Worm (Caenorhabditis elegans) whole organism, L1 larva: ENCODE measurements around the gene C45G9.11.

Source experiments
- C34B4.2 ChIP-seq: sonication (generic microtip); optimal IDR thresholded peaks from 2 replicates; lab custom pipeline; 2017; ENCODE audit warnings: mild to moderate bottlenecking, missing genetic modification characterization, missing compliant biosample characterization
- F16B12.6 ChIP-seq: fragments of 150-350 bp; optimal IDR thresholded peaks from 2 replicates; lab custom pipeline; 2014; ENCODE audit warnings: missing biosample characterization, missing genetic modification characterization
- Y116A8C.19 ChIP-seq: sonication (generic microtip); optimal IDR thresholded peaks from 2 replicates; lab custom pipeline; 2016; ENCODE audit warnings: missing compliant biosample characterization, missing genetic modification characterization, borderline replicate concordance
- blmp-1 ChIP-seq: fragments of 150-350 bp; optimal IDR thresholded peaks from 2 replicates; lab custom pipeline; 2014; ENCODE audit warnings: missing biosample characterization, missing genetic modification characterization
- ceh-63 ChIP-seq: fragments of 200-800 bp; sonication (Bioruptor generic); optimal IDR thresholded peaks from 2 replicates; lab custom pipeline; 2018; ENCODE audit warnings: mild to moderate bottlenecking, missing genetic modification characterization, missing compliant biosample characterization
- ceh-88 ChIP-seq: fragments of 200-800 bp; sonication (Bioruptor generic); IDR thresholded peaks from 2 replicates; pipeline ENCODE4 v1.3.6; 2022; ENCODE audit warnings: missing genetic modification characterization, missing compliant biosample characterization
- ces-1 ChIP-seq: fragments of 150-350 bp; optimal IDR thresholded peaks from 2 replicates; lab custom pipeline; 2014; ENCODE audit warnings: missing biosample characterization, missing genetic modification reagents, missing genetic modification characterization
- dsc-1 ChIP-seq: sonication (generic microtip); optimal IDR thresholded peaks from 2 replicates; lab custom pipeline; 2016; ENCODE audit warnings: mild to moderate bottlenecking, missing genetic modification characterization, missing compliant biosample characterization
- efl-3 ChIP-seq: fragments of 200-800 bp; sonication (Bioruptor generic); optimal IDR thresholded peaks from 2 replicates; lab custom pipeline; 2018; ENCODE audit warnings: mild to moderate bottlenecking, missing genetic modification characterization, missing compliant biosample characterization
- elt-2 ChIP-seq: sonication (generic microtip); optimal IDR thresholded peaks from 2 replicates; lab custom pipeline; 2016; ENCODE audit warnings: missing genetic modification characterization, mild to moderate bottlenecking, inconsistent platforms, missing compliant biosample characterization, missing genetic modification reagents
- ets-5 ChIP-seq: fragments of 200-800 bp; sonication (Bioruptor generic); IDR thresholded peaks from 2 replicates; pipeline ENCODE4 v1.3.6; 2022; ENCODE audit warnings: missing genetic modification characterization, missing compliant biosample characterization
- fkh-10 ChIP-seq: sonication (generic microtip); optimal IDR thresholded peaks from 2 replicates; lab custom pipeline; 2017; ENCODE audit warnings: missing biosample characterization, missing genetic modification reagents, missing genetic modification characterization
- fos-1 ChIP-seq: fragments of 150-350 bp; optimal IDR thresholded peaks from 2 replicates; lab custom pipeline; 2014; ENCODE audit warnings: missing biosample characterization, missing genetic modification characterization
- grh-1 ChIP-seq: fragments of 200-800 bp; sonication (Bioruptor generic); IDR thresholded peaks from 2 replicates; pipeline ENCODE4 v1.3.6; 2022; ENCODE audit warnings: missing genetic modification reagents, missing genetic modification characterization, missing compliant biosample characterization
- hlh-17 ChIP-seq: fragments of 200-800 bp; sonication (Bioruptor generic); optimal IDR thresholded peaks from 2 replicates; lab custom pipeline; 2018; ENCODE audit warnings: missing genetic modification characterization, mild to moderate bottlenecking, missing compliant biosample characterization, moderate library complexity, borderline replicate concordance
- jun-1 ChIP-seq: fragments of 150-350 bp; optimal IDR thresholded peaks from 2 replicates; lab custom pipeline; 2014; ENCODE audit warnings: missing biosample characterization, missing genetic modification reagents, missing genetic modification characterization
- lin-14 ChIP-seq: fragments of 200-800 bp; sonication (Bioruptor generic); optimal IDR thresholded peaks from 2 replicates; lab custom pipeline; 2018; ENCODE audit warnings: mild to moderate bottlenecking, missing genetic modification characterization, moderate library complexity, missing compliant biosample characterization
- lin-15B ChIP-seq: fragments of 150-350 bp; sonication (generic microtip); optimal IDR thresholded peaks from 3 replicates; lab custom pipeline; 2014; ENCODE audit warnings: missing biosample characterization, missing genetic modification characterization
- mep-1 ChIP-seq: fragments of 150-350 bp; optimal IDR thresholded peaks from 2 replicates; lab custom pipeline; 2014; ENCODE audit warnings: missing biosample characterization, missing genetic modification characterization
- nhr-12 ChIP-seq: sonication (generic microtip); optimal IDR thresholded peaks from 2 replicates; lab custom pipeline; 2017; ENCODE audit warnings: missing biosample characterization, missing genetic modification characterization
- nhr-28 ChIP-seq: fragments of 150-350 bp; optimal IDR thresholded peaks from 2 replicates; lab custom pipeline; 2014; ENCODE audit warnings: missing biosample characterization, missing genetic modification characterization
- nhr-77 ChIP-seq: fragments of 150-350 bp; optimal IDR thresholded peaks from 2 replicates; lab custom pipeline; 2014; ENCODE audit warnings: missing biosample characterization, missing genetic modification characterization
- nhr-84 ChIP-seq: sonication (generic microtip); optimal IDR thresholded peaks from 2 replicates; lab custom pipeline; 2017; ENCODE audit warnings: missing biosample characterization, missing genetic modification characterization
- nhr-85 ChIP-seq: sonication (generic microtip); peaks from one replicate; lab custom pipeline; 2016; ENCODE audit warnings: missing genetic modification characterization, inconsistent platforms, missing compliant biosample characterization
- pag-3 ChIP-seq: sonication (generic microtip); optimal IDR thresholded peaks from 2 replicates; lab custom pipeline; 2017; ENCODE audit warnings: missing genetic modification characterization, mild to moderate bottlenecking, missing compliant biosample characterization, antibody characterized with exemption, borderline replicate concordance; ENCODE audit not compliant: insufficient read depth
- pax-3 ChIP-seq: fragments of 200-800 bp; sonication (Bioruptor generic); optimal IDR thresholded peaks from 2 replicates; lab custom pipeline; 2018; ENCODE audit warnings: mild to moderate bottlenecking, missing genetic modification characterization, moderate library complexity, missing compliant biosample characterization
- pqm-1 ChIP-seq: sonication (generic microtip); optimal IDR thresholded peaks from 3 replicates; lab custom pipeline; 2017; ENCODE audit warnings: missing biosample characterization, missing genetic modification characterization
- skn-1 ChIP-seq: fragments of 150-350 bp; optimal IDR thresholded peaks from 2 replicates; lab custom pipeline; 2014; ENCODE audit warnings: missing biosample characterization, missing genetic modification characterization
- snu-23 ChIP-seq: sonication (generic microtip); optimal IDR thresholded peaks from 2 replicates; lab custom pipeline; 2016; ENCODE audit warnings: missing genetic modification characterization, missing compliant biosample characterization
- sox-4 ChIP-seq: sonication (generic microtip); optimal IDR thresholded peaks from 2 replicates; lab custom pipeline; 2016; ENCODE audit warnings: missing genetic modification characterization, missing compliant biosample characterization
- sptf-1 ChIP-seq: fragments of 150-350 bp; optimal IDR thresholded peaks from 2 replicates; lab custom pipeline; 2014; ENCODE audit warnings: missing biosample characterization, missing genetic modification characterization
- tlp-1 ChIP-seq: fragments of 150-350 bp; optimal IDR thresholded peaks from 2 replicates; lab custom pipeline; 2014; ENCODE audit warnings: missing biosample characterization, missing genetic modification characterization
- unc-98 ChIP-seq: fragments of 200-800 bp; sonication (Bioruptor generic); IDR thresholded peaks from 2 replicates; pipeline ENCODE4 v1.3.6; 2022; ENCODE audit warnings: missing genetic modification characterization, missing compliant biosample characterization
- vab-15 ChIP-seq: sonication (generic microtip); optimal IDR thresholded peaks from 2 replicates; lab custom pipeline; 2017; ENCODE audit warnings: missing genotype, mild to moderate bottlenecking, missing genetic modification characterization, missing compliant biosample characterization
- xbp-1 ChIP-seq: sonication (generic microtip); optimal IDR thresholded peaks from 2 replicates; lab custom pipeline; 2016; ENCODE audit warnings: missing genetic modification characterization, missing compliant biosample characterization
- ztf-11 ChIP-seq, 2 experiments: sonication (generic microtip); optimal IDR thresholded peaks; 2 replicates each; lab custom pipeline; 2016 to 2017; ENCODE audit warnings: missing genetic modification characterization in 2 of 2, missing biosample characterization in 1 of 2, missing compliant biosample characterization in 1 of 2
- ztf-4 ChIP-seq: fragments of 150-350 bp; optimal IDR thresholded peaks from 2 replicates; lab custom pipeline; 2014; ENCODE audit warnings: missing biosample characterization, missing genetic modification characterization

The C45G9.11 gene

DNA sequence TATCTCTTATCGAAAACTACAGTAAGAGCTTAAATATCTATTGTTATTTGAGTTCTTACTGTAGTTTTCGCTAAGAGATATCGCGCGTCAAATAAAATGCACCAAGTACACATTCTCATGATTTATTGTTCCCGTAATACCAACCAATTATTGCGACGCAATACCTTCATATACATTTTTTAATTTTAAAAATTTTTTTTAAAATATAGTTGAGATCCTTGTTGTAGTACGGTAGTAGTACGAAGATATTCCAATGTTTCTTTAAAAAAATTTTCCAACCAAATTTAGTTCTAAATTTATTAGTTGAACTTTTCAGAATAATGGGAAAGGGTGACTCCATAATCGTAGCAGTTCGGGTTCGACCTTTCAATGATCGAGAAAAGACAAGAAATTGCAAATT lies 37.9 kb downstream of the C45G9.11 start, which contains the start of gene klp-6:
klp-6 (plus strand) TSS at position 301 of the 400 bp plus-strand sequence.
- TF ChIP-seq unc-98 (GFP tag; lab: Robert Waterston, UW) (no peak), tlp-1 (tag; lab: Kevin White, UChicago) (no peak), pqm-1 (tag; lab: Kevin White, UChicago) (no peak), ztf-4 (tag; lab: Kevin White, UChicago) (no peak), pag-3 (tag; lab: Kevin White, UChicago) (no peak), vab-15 (no peak), nhr-84 (tag; lab: Kevin White, UChicago) (no peak), efl-3 (GFP tag; lab: Kevin White, UChicago) (no peak), dsc-1 (tag; lab: Kevin White, UChicago) (no peak), nhr-28 (tag; lab: Kevin White, UChicago) (no peak), ztf-11 (tag; optimal IDR thresholded peaks at IDR 0.05; lab: Kevin White, UChicago) (no peak), hlh-17 (GFP tag; lab: Kevin White, UChicago) (no peak), mep-1 (no peak), snu-23 (no peak)

DNA sequence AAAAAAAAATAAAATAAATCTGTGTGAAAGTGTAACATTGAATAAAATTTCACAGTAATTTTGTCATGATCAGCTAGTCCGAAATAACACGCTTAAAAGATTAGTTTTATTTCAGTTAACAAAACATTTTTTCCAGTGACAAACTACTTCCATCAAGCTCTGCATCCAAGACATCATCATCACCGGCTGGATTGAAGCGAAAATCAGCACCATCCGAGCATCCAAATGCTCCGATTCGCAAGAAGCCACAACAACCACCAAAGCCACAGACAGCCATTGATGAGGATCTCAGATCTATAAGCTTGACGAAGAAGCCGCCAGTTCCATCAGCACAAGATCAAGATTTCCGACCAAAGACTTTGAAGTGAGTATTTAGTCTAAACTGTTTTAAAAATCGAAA lies 41.3 kb downstream of the C45G9.11 start:
- no peak for TF ChIP-seq F16B12.6
- no peak for TF ChIP-seq elt-2 (tag; lab: Kevin White, UChicago)
- no peak for TF ChIP-seq xbp-1 (tag; lab: Kevin White, UChicago)
- no peak for TF ChIP-seq fos-1
- TF ChIP-seq lin-14, result no peak
- TF ChIP-seq nhr-12 (tag; lab: Kevin White, UChicago), result no peak
- TF ChIP-seq Y116A8C.19 (tag; lab: Kevin White, UChicago), result no peak
- TF ChIP-seq ztf-11 (tag; optimal IDR thresholded peaks at IDR 0.05; lab: Kevin White, UChicago), result no peak
- TF ChIP-seq blmp-1 (tag; lab: Kevin White, UChicago), result no peak
- no peak for TF ChIP-seq lin-15B (tag; lab: Kevin White, UChicago)
- TF ChIP-seq ets-5 (GFP tag; lab: Robert Waterston, UW), result no peak
- TF ChIP-seq snu-23, result no peak
- TF ChIP-seq ceh-63 (GFP tag; lab: Kevin White, UChicago), result no peak
- TF ChIP-seq grh-1 (GFP tag; lab: Robert Waterston, UW), result no peak

DNA sequence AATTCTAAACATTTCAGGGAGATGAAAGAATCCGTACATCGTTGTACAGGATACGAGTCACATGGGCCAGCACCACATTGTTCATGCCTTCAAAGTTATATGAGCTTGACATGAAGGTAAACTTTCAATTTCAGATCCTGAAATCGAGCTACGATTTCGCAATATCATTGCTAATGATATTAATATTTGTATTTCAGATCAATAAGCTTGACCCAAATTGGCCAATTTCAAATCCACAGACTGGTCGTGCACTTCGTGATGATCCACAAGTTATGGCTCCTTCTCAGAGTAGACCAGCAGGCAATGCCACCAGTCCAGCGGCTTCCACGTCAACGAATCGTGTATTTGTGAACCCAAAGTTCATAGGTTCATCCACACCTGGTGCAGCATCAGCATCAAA lies 42.2 kb downstream of the C45G9.11 start:
- TF ChIP-seq pax-3 (tag; lab: Kevin White, UChicago) (no peak), fkh-10 (GFP tag; lab: Kevin White, UChicago) (no peak), ces-1 (GFP tag; lab: Kevin White, UChicago) (no peak), ceh-88 (no peak), Y116A8C.19 (tag; lab: Kevin White, UChicago) (no peak), nhr-84 (tag; lab: Kevin White, UChicago) (no peak), nhr-12 (tag; lab: Kevin White, UChicago) (no peak), nhr-77 (tag; lab: Kevin White, UChicago) (no peak), nhr-85 (no peak), skn-1 (tag; lab: Kevin White, UChicago) (no peak), blmp-1 (tag; lab: Kevin White, UChicago) (no peak), ets-5 (GFP tag; lab: Robert Waterston, UW) (no peak), efl-3 (GFP tag; lab: Kevin White, UChicago) (no peak), nhr-28 (tag; lab: Kevin White, UChicago) (no peak), sptf-1 (tag; lab: Kevin White, UChicago) (no peak), sox-4 (no peak), jun-1 (tag; lab: Kevin White, UChicago) (no peak), C34B4.2 (tag; lab: Kevin White, UChicago) (no peak)
